Worm (Caenorhabditis elegans) whole organism, L2 larva: ENCODE results near the gene ifa-1.
A peak's percentile ranks its signal among the peaks of the same experiment; 100 is the strongest.

Source experiments
- F13H6.1 ChIP-seq: sonication (generic microtip); optimal IDR thresholded peaks from 2 replicates; lab custom pipeline; 2016; ENCODE audit warnings: missing genetic modification characterization, missing compliant biosample characterization
- R02D3.7 ChIP-seq: fragments of 150-350 bp; optimal IDR thresholded peaks from 2 replicates; lab custom pipeline; 2014; ENCODE audit warnings: missing biosample characterization, missing genetic modification characterization
- Y55F3AM.14 ChIP-seq: fragments of 200-800 bp; sonication (Bioruptor generic); optimal IDR thresholded peaks from 2 replicates; lab custom pipeline; 2018; ENCODE audit warnings: mild to moderate bottlenecking, missing genetic modification characterization, missing compliant biosample characterization
- ZK546.5 ChIP-seq: sonication (generic microtip); optimal IDR thresholded peaks from 2 replicates; lab custom pipeline; 2017; ENCODE audit warnings: missing biosample characterization, missing genetic modification characterization
- ama-1 ChIP-seq: fragments of 150-350 bp; optimal IDR thresholded peaks from 2 replicates; lab custom pipeline; 2018; ENCODE audit warnings: inconsistent platforms
- blmp-1 ChIP-seq: sonication (generic microtip); optimal IDR thresholded peaks from 2 replicates; lab custom pipeline; 2017; ENCODE audit warnings: missing genetic modification characterization, mild to moderate bottlenecking, missing compliant biosample characterization, antibody characterized with exemption, moderate library complexity; ENCODE audit not compliant: insufficient read depth
- ceh-82 ChIP-seq: fragments of 150-350 bp; optimal IDR thresholded peaks from 2 replicates; lab custom pipeline; 2014; ENCODE audit warnings: missing biosample characterization, missing genetic modification characterization
- crh-2 ChIP-seq: sonication (generic microtip); optimal IDR thresholded peaks from 2 replicates; lab custom pipeline; 2017; ENCODE audit warnings: missing biosample characterization, missing genetic modification characterization
- dmd-4 ChIP-seq: sonication (generic microtip); optimal IDR thresholded peaks from 2 replicates; lab custom pipeline; 2017; ENCODE audit warnings: missing biosample characterization, missing genetic modification characterization
- egl-27 ChIP-seq: sonication (generic microtip); optimal IDR thresholded peaks from 3 replicates; lab custom pipeline; 2017; ENCODE audit warnings: missing biosample characterization, missing genetic modification reagents, missing genetic modification characterization
- elt-3 ChIP-seq: sonication (generic microtip); optimal IDR thresholded peaks from 2 replicates; lab custom pipeline; 2017; ENCODE audit warnings: missing biosample characterization, missing genetic modification characterization
- fos-1 ChIP-seq: fragments of 150-350 bp; optimal IDR thresholded peaks from 2 replicates; lab custom pipeline; 2014; ENCODE audit warnings: missing biosample characterization, missing genetic modification characterization
- gmeb-1 ChIP-seq: fragments of 150-350 bp; optimal IDR thresholded peaks from 2 replicates; lab custom pipeline; 2014; ENCODE audit warnings: missing biosample characterization, missing genetic modification characterization
- lin-13 ChIP-seq: fragments of 150-350 bp; optimal IDR thresholded peaks from 2 replicates; lab custom pipeline; 2014; ENCODE audit warnings: missing biosample characterization, missing genetic modification reagents, missing genetic modification characterization
- mbf-1 ChIP-seq: sonication (generic microtip); optimal IDR thresholded peaks from 2 replicates; lab custom pipeline; 2017; ENCODE audit warnings: missing biosample characterization, missing genetic modification characterization
- mdl-1 ChIP-seq, 2 experiments: fragments of 150-350 bp in 1 of 2; sonication (generic microtip) in 1 of 2; optimal IDR thresholded peaks; 2 replicates each; lab custom pipeline; 2017; ENCODE audit warnings: missing biosample characterization in 2 of 2, missing genetic modification characterization in 2 of 2
- nhr-129 ChIP-seq: fragments of 150-350 bp; optimal IDR thresholded peaks from 2 replicates; lab custom pipeline; 2014; ENCODE audit warnings: missing biosample characterization, missing genetic modification characterization
- nhr-21 ChIP-seq: fragments of 150-350 bp; optimal IDR thresholded peaks from 2 replicates; lab custom pipeline; 2014; ENCODE audit warnings: missing biosample characterization, missing genetic modification characterization
- nhr-237 ChIP-seq: fragments of 150-350 bp; optimal IDR thresholded peaks from 2 replicates; lab custom pipeline; 2014; ENCODE audit warnings: missing biosample characterization, missing genetic modification characterization
- nhr-25 ChIP-seq: fragments of 150-350 bp; sonication (generic microtip); optimal IDR thresholded peaks from 3 replicates; lab custom pipeline; 2014; ENCODE audit warnings: missing biosample characterization, missing genetic modification characterization
- nhr-6 ChIP-seq: fragments of 150-350 bp; optimal IDR thresholded peaks from 2 replicates; lab custom pipeline; 2014; ENCODE audit warnings: missing biosample characterization, missing genetic modification characterization
- nhr-77 ChIP-seq: fragments of 150-350 bp; optimal IDR thresholded peaks from 2 replicates; lab custom pipeline; 2014; ENCODE audit warnings: missing biosample characterization, missing genetic modification characterization
- peb-1 ChIP-seq: fragments of 150-350 bp; optimal IDR thresholded peaks from 2 replicates; lab custom pipeline; 2014; ENCODE audit warnings: missing biosample characterization, missing genetic modification characterization
- sem-4 ChIP-seq: fragments of 150-350 bp; optimal IDR thresholded peaks from 2 replicates; lab custom pipeline; 2014; ENCODE audit warnings: missing biosample characterization, missing genetic modification reagents, missing genetic modification characterization
- skn-1 ChIP-seq: sonication (generic microtip); optimal IDR thresholded peaks from 2 replicates; lab custom pipeline; 2017; ENCODE audit warnings: missing biosample characterization, missing genetic modification characterization
- sma-3 ChIP-seq: sonication (generic microtip); optimal IDR thresholded peaks from 2 replicates; lab custom pipeline; 2016; ENCODE audit warnings: missing genetic modification reagents, missing genetic modification characterization, missing compliant biosample characterization
- sma-9 ChIP-seq, 2 experiments: fragments of 150-350 bp in 1 of 2; sonication (generic microtip) in 1 of 2; optimal IDR thresholded peaks; 2 replicates each; lab custom pipeline; 2014 to 2016; ENCODE audit warnings: missing genetic modification characterization in 2 of 2, mild to moderate bottlenecking in 1 of 2, missing biosample characterization in 1 of 2, missing compliant biosample characterization in 1 of 2, missing genetic modification reagents in 1 of 2, moderate library complexity in 1 of 2
- snpc-4 ChIP-seq: fragments of 150-350 bp; optimal IDR thresholded peaks from 2 replicates; lab custom pipeline; 2014; ENCODE audit warnings: missing biosample characterization, missing genetic modification characterization
- unc-39 ChIP-seq: fragments of 150-350 bp; optimal IDR thresholded peaks from 2 replicates; lab custom pipeline; 2014; ENCODE audit warnings: missing biosample characterization, missing genetic modification characterization
- unc-55 ChIP-seq: fragments of 150-350 bp; sonication (generic microtip); optimal IDR thresholded peaks from 3 replicates; lab custom pipeline; 2014; ENCODE audit warnings: missing biosample characterization, missing genetic modification reagents, missing genetic modification characterization
- unc-62 ChIP-seq: fragments of 150-350 bp; optimal IDR thresholded peaks from 2 replicates; lab custom pipeline; 2014; ENCODE audit warnings: missing biosample characterization, missing genetic modification reagents, missing genetic modification characterization
- ztf-1 ChIP-seq: fragments of 200-800 bp; sonication (Bioruptor generic); conservative IDR thresholded peaks from 2 replicates; pipeline ENCODE4 v1.3.6; 2022; ENCODE audit warnings: missing genetic modification characterization, missing compliant biosample characterization
- ztf-11 ChIP-seq: sonication (generic microtip); optimal IDR thresholded peaks from 2 replicates; lab custom pipeline; 2017; ENCODE audit warnings: missing biosample characterization, missing genetic modification characterization
- ztf-4 ChIP-seq: fragments of 150-350 bp; optimal IDR thresholded peaks from 2 replicates; lab custom pipeline; 2014; ENCODE audit warnings: missing biosample characterization, missing genetic modification characterization

The ifa-1 gene

DNA sequence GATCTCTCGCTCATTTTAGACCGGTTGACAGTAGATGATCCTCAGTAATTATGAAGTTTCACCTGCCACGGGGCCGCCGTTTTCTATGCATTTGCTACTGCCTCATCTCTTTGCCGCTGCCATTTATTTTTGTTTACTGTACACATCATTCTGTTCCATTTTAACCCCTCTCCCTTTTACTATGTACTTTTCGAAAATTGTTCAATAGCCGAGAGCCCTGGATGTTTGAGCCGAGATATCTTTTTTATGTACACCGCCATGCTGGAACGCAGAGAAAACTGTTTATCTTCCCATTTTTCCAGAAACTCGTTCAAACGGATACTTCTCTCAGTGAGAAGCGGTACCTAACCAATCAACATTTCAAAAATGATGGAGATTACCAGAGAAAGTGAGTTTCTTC lies at the start of gene ifa-1:
TSS of gene ifa-1 (plus strand) at position 301 of the 400 bp plus-strand sequence.
- TF ChIP-seq sma-9 (GFP tag; optimal IDR thresholded peaks at IDR 0.05; lab: Kevin White, UChicago), result no peak
- TF ChIP-seq sma-9 (tag; optimal IDR thresholded peaks at IDR 0.05; lab: Kevin White, UChicago), result no peak
- TF ChIP-seq nhr-21 (tag; lab: Kevin White, UChicago), result no peak
- TF ChIP-seq skn-1 (tag; lab: Kevin White, UChicago), result no peak
- no peak for TF ChIP-seq unc-62 (GFP tag; lab: Kevin White, UChicago)
- TF ChIP-seq egl-27, result no peak
- TF ChIP-seq sem-4 (tag; lab: Kevin White, UChicago), result no peak
- no peak for TF ChIP-seq ZK546.5 (tag; lab: Kevin White, UChicago)
- TF ChIP-seq lin-13 (GFP tag; lab: Kevin White, UChicago), result no peak
- no peak for TF ChIP-seq ztf-1
- no peak for TF ChIP-seq fos-1 (tag; lab: Kevin White, UChicago)
- TF ChIP-seq nhr-237, result no peak
- no peak for TF ChIP-seq elt-3 (tag; lab: Kevin White, UChicago)
- no peak for TF ChIP-seq nhr-25 (tag; lab: Kevin White, UChicago)
- no peak for TF ChIP-seq peb-1 (tag; lab: Kevin White, UChicago)
- no peak for TF ChIP-seq ama-1 (lab: Kevin White, UChicago)
- no peak for TF ChIP-seq blmp-1 (tag; lab: Kevin White, UChicago)
- TF ChIP-seq unc-55 (GFP tag; lab: Kevin White, UChicago), result no peak
- no peak for TF ChIP-seq dmd-4 (tag; lab: Kevin White, UChicago)
- TF ChIP-seq mbf-1 (tag; lab: Kevin White, UChicago), result no peak
- TF ChIP-seq sma-3 (GFP tag; lab: Kevin White, UChicago), result no peak
- TF ChIP-seq, all 48 proteins: peak for 0

DNA sequence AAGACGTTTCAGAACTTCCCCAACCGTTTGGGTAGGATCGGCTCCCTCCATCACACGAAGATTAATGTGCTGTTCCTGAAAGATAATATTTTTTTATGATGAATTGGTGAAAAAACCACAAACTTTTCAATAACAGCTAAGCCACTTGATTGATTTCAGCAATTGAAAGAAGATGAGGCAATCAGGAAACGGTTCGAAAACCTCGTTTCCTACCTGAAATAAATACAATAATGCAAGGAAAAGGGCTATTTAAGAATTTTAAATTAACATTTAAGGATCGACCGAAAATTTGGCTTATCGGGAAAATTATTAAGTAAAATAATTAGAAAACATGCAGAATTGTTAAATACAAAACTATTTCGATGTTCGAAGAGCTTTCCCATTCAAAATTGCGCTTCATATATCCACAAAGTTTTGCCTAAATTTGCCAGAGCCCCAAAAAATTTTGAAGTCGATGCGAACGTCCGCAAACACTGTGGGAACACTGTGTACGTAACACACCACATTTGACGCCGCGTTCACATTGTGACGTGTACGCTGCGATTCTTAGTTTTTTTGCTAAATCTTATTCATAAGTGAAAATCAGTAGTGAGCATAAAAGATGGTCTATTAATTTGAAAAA lies 48.3 kb upstream of the ifa-1 start, which contains the start of gene C34F6.9:
TSS of gene C34F6.9 (minus strand) at position 51 of the 622 bp plus-strand sequence.
- TF ChIP-seq unc-55 (GFP tag; lab: Kevin White, UChicago), result peak; percentile 21
- peak; percentile 6 for TF ChIP-seq crh-2 (tag; lab: Kevin White, UChicago)
- TF ChIP-seq lin-13 (GFP tag; lab: Kevin White, UChicago), result no peak
- TF ChIP-seq nhr-237, result no peak
- no peak for TF ChIP-seq nhr-77 (tag; lab: Kevin White, UChicago)
- TF ChIP-seq nhr-21 (tag; lab: Kevin White, UChicago), result no peak
- no peak for TF ChIP-seq snpc-4 (tag; lab: Kevin White, UChicago)
- no peak for TF ChIP-seq Y55F3AM.14
- TF ChIP-seq R02D3.7, result no peak
- TF ChIP-seq sma-3 (GFP tag; lab: Kevin White, UChicago), result no peak
- TF ChIP-seq egl-27, result no peak
- TF ChIP-seq nhr-25 (tag; lab: Kevin White, UChicago), result no peak
- no peak for TF ChIP-seq mbf-1 (tag; lab: Kevin White, UChicago)
- no peak for TF ChIP-seq sem-4 (tag; lab: Kevin White, UChicago)
- TF ChIP-seq mdl-1 (tag; optimal IDR thresholded peaks at IDR 0.05; lab: Kevin White, UChicago), result no peak
- no peak for TF ChIP-seq unc-62 (GFP tag; lab: Kevin White, UChicago)
- TF ChIP-seq ztf-4 (tag; lab: Kevin White, UChicago), result no peak
- no peak for TF ChIP-seq blmp-1 (tag; lab: Kevin White, UChicago)

DNA sequence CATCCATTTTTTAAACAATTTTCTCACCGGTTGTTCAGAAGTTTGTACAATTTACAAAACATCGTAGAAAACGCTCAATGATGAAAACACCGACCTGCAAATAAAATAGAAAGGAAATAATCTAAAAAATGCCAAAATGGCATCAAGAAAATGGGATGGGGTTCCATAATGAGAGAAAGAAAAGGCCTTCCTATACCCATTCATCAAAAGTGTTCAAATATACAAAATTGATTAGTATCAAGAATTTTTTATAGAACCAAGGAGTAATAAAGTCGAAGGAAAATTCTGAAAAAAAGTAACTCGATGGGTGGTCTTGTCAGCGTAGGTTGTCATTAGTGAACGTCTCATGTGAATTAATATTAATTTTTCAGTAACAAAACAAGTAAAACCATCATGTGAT lies 44.4 kb upstream of the ifa-1 start, which contains the start of gene C34F6.12:
TSS of gene C34F6.12 (minus strand) at position 101 of the 400 bp plus-strand sequence.
- TF ChIP-seq ceh-82, result no peak

DNA sequence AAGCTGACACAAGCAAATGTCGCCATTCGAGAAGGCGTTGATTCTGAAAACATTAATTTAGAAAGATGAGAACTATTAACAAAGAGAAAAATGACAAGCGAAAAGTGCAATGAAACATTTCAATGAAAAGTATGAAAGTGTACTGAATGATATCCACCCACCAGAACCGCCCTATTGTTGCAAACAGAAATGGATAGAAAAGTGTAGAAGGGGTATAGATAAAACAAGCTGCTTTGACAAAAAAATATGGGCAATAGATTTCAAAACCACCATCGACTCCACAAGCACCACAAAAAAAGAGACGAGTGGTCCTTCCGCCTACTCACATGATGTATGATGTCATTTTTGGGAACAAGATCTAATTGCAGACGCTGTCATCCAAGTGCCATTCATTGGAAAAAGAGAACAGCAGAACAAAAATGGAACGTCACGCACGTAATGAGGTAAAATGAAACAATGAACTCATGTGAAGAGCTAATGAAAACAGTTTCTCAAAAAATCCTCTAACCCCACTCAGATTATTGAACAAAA lies 30.3 kb upstream of the ifa-1 start, which contains the start of gene C34F6.10:
TSS of gene C34F6.10 (minus strand) at position 51 of the 531 bp plus-strand sequence.
- TF ChIP-seq unc-39 (tag; lab: Kevin White, UChicago) (no peak), sma-3 (GFP tag; lab: Kevin White, UChicago) (no peak), ama-1 (lab: Kevin White, UChicago) (no peak), nhr-6 (tag; lab: Kevin White, UChicago) (no peak), gmeb-1 (tag; lab: Kevin White, UChicago) (no peak), unc-55 (GFP tag; lab: Kevin White, UChicago) (no peak), Y55F3AM.14 (no peak), ztf-11 (no peak), blmp-1 (tag; lab: Kevin White, UChicago) (no peak), skn-1 (tag; lab: Kevin White, UChicago) (no peak), nhr-129 (tag; lab: Kevin White, UChicago) (no peak), F13H6.1 (tag; lab: Kevin White, UChicago) (no peak)
